Fruit fly (Drosophila melanogaster) whole organism, adult: ENCODE results near the gene CG32452.
"Not testable (repeated sequence)": the region's sequence is repeated elsewhere in the genome, so short reads cannot be mapped to it uniquely, and the experiment has no call there.

Source experiments
- CG12768 ChIP-seq: fragments of 200-800 bp; sonication (Bioruptor generic); optimal IDR thresholded peaks from 2 replicates; lab custom pipeline; 2017; ENCODE audit warnings: missing biosample characterization, missing genetic modification characterization, mild to moderate bottlenecking, moderate library complexity, missing genetic modification reagents
- CG1620 ChIP-seq: fragments of 200-800 bp; sonication (Bioruptor generic); optimal IDR thresholded peaks from 2 replicates; lab custom pipeline; 2016; ENCODE audit warnings: missing biosample characterization, missing genetic modification characterization
- CG33017 ChIP-seq: fragments of 200-800 bp; sonication (Bioruptor generic); optimal IDR thresholded peaks from 2 replicates; lab custom pipeline; 2018; ENCODE audit warnings: missing biosample characterization, mild to moderate bottlenecking, missing genetic modification characterization, moderate library complexity
- CG7101 ChIP-seq: fragments of 200-800 bp; sonication (Bioruptor generic); optimal IDR thresholded peaks from 2 replicates; lab custom pipeline; 2018; ENCODE audit warnings: missing biosample characterization, mild to moderate bottlenecking, missing genetic modification characterization, moderate library complexity
- Clk ChIP-seq: fragments of 200-800 bp; sonication (Bioruptor generic); optimal IDR thresholded peaks from 2 replicates; lab custom pipeline; 2017; ENCODE audit warnings: missing biosample characterization, missing genetic modification characterization
- Crg-1 ChIP-seq: fragments of 200-800 bp; sonication (Bioruptor generic); optimal IDR thresholded peaks from 2 replicates; lab custom pipeline; 2016; ENCODE audit warnings: missing biosample characterization, missing genetic modification characterization
- Mnt ChIP-seq: fragments of 200-800 bp; sonication (Bioruptor generic); optimal IDR thresholded peaks from 2 replicates; lab custom pipeline; 2016; ENCODE audit warnings: missing biosample characterization, mild to moderate bottlenecking, missing genetic modification characterization
- bab1 ChIP-seq: fragments of 200-800 bp; sonication (Bioruptor generic); optimal IDR thresholded peaks from 3 replicates; lab custom pipeline; 2019; ENCODE audit warnings: missing biosample characterization, mild to moderate bottlenecking, missing genetic modification characterization, moderate library complexity
- cic ChIP-seq: fragments of 200-800 bp; sonication (Bioruptor generic); optimal IDR thresholded peaks from 2 replicates; lab custom pipeline; 2017; ENCODE audit warnings: missing biosample characterization, mild to moderate bottlenecking, missing genetic modification characterization, moderate library complexity
- cnc ChIP-seq, 2 experiments: fragments of >200 bp; optimal IDR thresholded peaks; 2 replicates each; lab custom pipeline; 2017
- kay ChIP-seq: fragments of 200-800 bp; sonication (Bioruptor generic); peaks from one replicate; lab custom pipeline; 2016; ENCODE audit warnings: missing biosample characterization, missing genetic modification characterization, borderline replicate concordance
- ovo ChIP-seq: fragments of 200-800 bp; sonication (Bioruptor generic); optimal IDR thresholded peaks from 2 replicates; lab custom pipeline; 2016; ENCODE audit warnings: missing biosample characterization, missing genetic modification characterization
- tj ChIP-seq: fragments of 200-800 bp; sonication (Bioruptor generic); optimal IDR thresholded peaks from 3 replicates; lab custom pipeline; 2017; ENCODE audit warnings: missing biosample characterization, mild to moderate bottlenecking, missing genetic modification characterization, moderate library complexity
- toe ChIP-seq: fragments of 200-800 bp; sonication (Bioruptor generic); optimal IDR thresholded peaks from 2 replicates; lab custom pipeline; 2016; ENCODE audit warnings: missing biosample characterization, missing genetic modification characterization

dm6 chr3L:22692428-22692827 is 25.1 kb upstream of the CG32452 start, which contains the start of gene CG14454:
- TF ChIP-seq CG33017 (tag; lab: Kevin White, UChicago); ovo (GFP tag; lab: Kevin White, UChicago); cnc (optimal IDR thresholded peaks at IDR 0.05; lab: Kevin White, UChicago); tj; CG1620 (GFP tag; lab: Kevin White, UChicago); Clk; CG7101 (tag; lab: Kevin White, UChicago); kay (GFP tag; lab: Kevin White, UChicago); toe; cic (GFP tag; lab: Kevin White, UChicago); Mnt; CG12768; bab1; Crg-1 (GFP tag; lab: Kevin White, UChicago): not testable (repeated sequence)
